Worm (Caenorhabditis elegans) whole organism, L2 larva: Measurements from ENCODE around the gene F41G3.20.
A peak's percentile ranks its signal among the peaks of the same experiment; 100 is the strongest.

Experiments used
- C34F6.9 ChIP-seq: fragments of 150-350 bp; optimal IDR thresholded peaks from 2 replicates; lab custom pipeline; 2014; ENCODE audit warnings: missing biosample characterization, missing genetic modification characterization
- F13H6.1 ChIP-seq: sonication (generic microtip); optimal IDR thresholded peaks from 2 replicates; lab custom pipeline; 2016; ENCODE audit warnings: missing genetic modification characterization, missing compliant biosample characterization
- R02D3.7 ChIP-seq: fragments of 150-350 bp; optimal IDR thresholded peaks from 2 replicates; lab custom pipeline; 2014; ENCODE audit warnings: missing biosample characterization, missing genetic modification characterization
- alr-1 ChIP-seq: fragments of 150-350 bp; optimal IDR thresholded peaks from 2 replicates; lab custom pipeline; 2014; ENCODE audit warnings: missing biosample characterization, missing genetic modification characterization
- ceh-16 ChIP-seq: fragments of 150-350 bp; optimal IDR thresholded peaks from 2 replicates; lab custom pipeline; 2014; ENCODE audit warnings: missing biosample characterization, missing genetic modification characterization
- ceh-82 ChIP-seq: fragments of 150-350 bp; optimal IDR thresholded peaks from 2 replicates; lab custom pipeline; 2014; ENCODE audit warnings: missing biosample characterization, missing genetic modification characterization
- egl-27 ChIP-seq: sonication (generic microtip); optimal IDR thresholded peaks from 3 replicates; lab custom pipeline; 2017; ENCODE audit warnings: missing biosample characterization, missing genetic modification reagents, missing genetic modification characterization
- elt-1 ChIP-seq: fragments of 150-350 bp; optimal IDR thresholded peaks from 2 replicates; lab custom pipeline; 2014; ENCODE audit warnings: missing biosample characterization, missing genetic modification characterization
- fos-1 ChIP-seq: fragments of 150-350 bp; optimal IDR thresholded peaks from 2 replicates; lab custom pipeline; 2014; ENCODE audit warnings: missing biosample characterization, missing genetic modification characterization
- lin-13 ChIP-seq: fragments of 150-350 bp; optimal IDR thresholded peaks from 2 replicates; lab custom pipeline; 2014; ENCODE audit warnings: missing biosample characterization, missing genetic modification reagents, missing genetic modification characterization
- lin-39 ChIP-seq: fragments of 150-350 bp; optimal IDR thresholded peaks from 2 replicates; lab custom pipeline; 2014; ENCODE audit warnings: missing biosample characterization, missing genetic modification reagents, missing genetic modification characterization
- lsy-2 ChIP-seq, 2 experiments: fragments of 150-350 bp in 1 of 2; sonication (generic microtip) in 1 of 2; optimal IDR thresholded peaks; 2 replicates each; lab custom pipeline; 2014 to 2017; ENCODE audit warnings: missing biosample characterization in 2 of 2, missing genetic modification characterization in 2 of 2
- mab-5 ChIP-seq: fragments of 150-350 bp; optimal IDR thresholded peaks from 2 replicates; lab custom pipeline; 2014; ENCODE audit warnings: missing biosample characterization, missing genetic modification characterization
- mbf-1 ChIP-seq: sonication (generic microtip); optimal IDR thresholded peaks from 2 replicates; lab custom pipeline; 2017; ENCODE audit warnings: missing biosample characterization, missing genetic modification characterization
- nhr-10 ChIP-seq: sonication (generic microtip); optimal IDR thresholded peaks from 2 replicates; lab custom pipeline; 2017; ENCODE audit warnings: missing biosample characterization, missing genetic modification characterization
- nhr-237 ChIP-seq: fragments of 150-350 bp; optimal IDR thresholded peaks from 2 replicates; lab custom pipeline; 2014; ENCODE audit warnings: missing biosample characterization, missing genetic modification characterization
- nhr-25 ChIP-seq: fragments of 150-350 bp; sonication (generic microtip); optimal IDR thresholded peaks from 3 replicates; lab custom pipeline; 2014; ENCODE audit warnings: missing biosample characterization, missing genetic modification characterization
- nhr-6 ChIP-seq: fragments of 150-350 bp; optimal IDR thresholded peaks from 2 replicates; lab custom pipeline; 2014; ENCODE audit warnings: missing biosample characterization, missing genetic modification characterization
- peb-1 ChIP-seq: fragments of 150-350 bp; optimal IDR thresholded peaks from 2 replicates; lab custom pipeline; 2014; ENCODE audit warnings: missing biosample characterization, missing genetic modification characterization
- sem-4 ChIP-seq: fragments of 150-350 bp; optimal IDR thresholded peaks from 2 replicates; lab custom pipeline; 2014; ENCODE audit warnings: missing biosample characterization, missing genetic modification reagents, missing genetic modification characterization
- skn-1 ChIP-seq: sonication (generic microtip); optimal IDR thresholded peaks from 2 replicates; lab custom pipeline; 2017; ENCODE audit warnings: missing biosample characterization, missing genetic modification characterization
- sma-3 ChIP-seq: sonication (generic microtip); optimal IDR thresholded peaks from 2 replicates; lab custom pipeline; 2016; ENCODE audit warnings: missing genetic modification reagents, missing genetic modification characterization, missing compliant biosample characterization
- sma-9 ChIP-seq, 2 experiments: fragments of 150-350 bp in 1 of 2; sonication (generic microtip) in 1 of 2; optimal IDR thresholded peaks; 2 replicates each; lab custom pipeline; 2014 to 2016; ENCODE audit warnings: missing genetic modification characterization in 2 of 2, mild to moderate bottlenecking in 1 of 2, missing biosample characterization in 1 of 2, missing compliant biosample characterization in 1 of 2, missing genetic modification reagents in 1 of 2, moderate library complexity in 1 of 2
- snpc-4 ChIP-seq: fragments of 150-350 bp; optimal IDR thresholded peaks from 2 replicates; lab custom pipeline; 2014; ENCODE audit warnings: missing biosample characterization, missing genetic modification characterization
- unc-39 ChIP-seq: fragments of 150-350 bp; optimal IDR thresholded peaks from 2 replicates; lab custom pipeline; 2014; ENCODE audit warnings: missing biosample characterization, missing genetic modification characterization
- ztf-1 ChIP-seq: fragments of 200-800 bp; sonication (Bioruptor generic); conservative IDR thresholded peaks from 2 replicates; pipeline ENCODE4 v1.3.6; 2022; ENCODE audit warnings: missing genetic modification characterization, missing compliant biosample characterization
- ztf-11 ChIP-seq: sonication (generic microtip); optimal IDR thresholded peaks from 2 replicates; lab custom pipeline; 2017; ENCODE audit warnings: missing biosample characterization, missing genetic modification characterization

The F41G3.20 gene

ce11 chrII:6770030-6770429, 19.2 kb upstream of the F41G3.20 start:
- no peak for TF ChIP-seq sma-3 (GFP tag; lab: Kevin White, UChicago)

DNA sequence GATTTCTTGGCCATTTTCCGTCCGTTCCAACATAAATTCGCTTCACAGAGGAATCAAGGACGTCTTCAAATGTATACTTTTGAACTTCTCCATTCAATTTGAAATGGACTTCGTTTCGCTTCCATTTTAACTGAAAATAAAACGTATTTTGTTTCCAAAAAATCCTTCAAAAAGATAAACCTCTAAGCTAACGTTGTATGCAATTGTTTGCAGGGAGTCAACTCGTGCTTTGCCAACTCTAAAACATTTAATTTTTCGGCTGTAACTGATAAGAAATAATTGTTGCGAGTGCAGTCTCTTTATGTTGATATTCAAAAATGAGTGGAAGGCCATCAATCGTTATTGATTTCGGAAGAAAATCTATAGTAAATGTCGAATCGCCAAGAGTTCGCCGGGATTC, 17.2 kb upstream of the F41G3.20 start, which contains the start of gene F41G3.18:
TSS of gene F41G3.18 (plus strand) at position 301 of the 400 bp plus-strand sequence.
- TF ChIP-seq sem-4 (tag; lab: Kevin White, UChicago), result no peak
- TF ChIP-seq mab-5, result no peak
- TF ChIP-seq fos-1, result peak; percentile 35

ce11 chrII:6764734-6765133, 13.9 kb upstream of the F41G3.20 start, which contains the start of gene nlp-50:
Gene nlp-50 (plus strand): TSS chrII:6765034.
- TF ChIP-seq peb-1 (tag; lab: Kevin White, UChicago) (no peak), C34F6.9 (tag; lab: Kevin White, UChicago) (no peak), F13H6.1 (tag; lab: Kevin White, UChicago) (no peak), nhr-237 (tag; lab: Kevin White, UChicago) (no peak), skn-1 (tag; lab: Kevin White, UChicago) (no peak), unc-39 (no peak), nhr-6 (tag; lab: Kevin White, UChicago) (no peak), fos-1 (no peak), ztf-1 (no peak), lsy-2 (tag; optimal IDR thresholded peaks at IDR 0.05; lab: Kevin White, UChicago) (no peak), elt-1 (tag; lab: Kevin White, UChicago) (no peak), nhr-25 (tag; lab: Kevin White, UChicago) (no peak), ceh-82 (tag; lab: Kevin White, UChicago) (no peak), sma-3 (GFP tag; lab: Kevin White, UChicago) (no peak)

DNA sequence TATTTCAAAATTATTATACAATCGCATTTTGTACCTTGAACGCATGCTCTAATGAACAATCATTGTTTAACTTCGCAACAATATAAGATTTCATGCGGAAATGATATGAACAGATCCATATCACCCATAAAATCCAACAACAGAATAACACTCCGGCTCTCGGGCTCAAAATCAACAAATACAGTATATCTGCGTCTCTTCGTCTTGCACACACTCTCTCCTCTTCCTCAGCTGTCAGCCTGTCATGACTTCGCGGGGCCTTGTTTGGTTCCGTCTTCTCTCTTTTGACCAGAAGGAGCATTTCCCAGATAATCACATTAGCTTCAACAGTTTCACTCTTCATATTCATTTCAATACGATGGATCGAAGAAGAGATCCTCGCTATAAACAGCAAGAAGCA, 5.4 kb upstream of the F41G3.20 start, which contains the start of gene F41G3.3:
TSS of gene F41G3.3 (plus strand) at position 301 of the 400 bp plus-strand sequence.
- TF ChIP-seq sma-9 (GFP tag; optimal IDR thresholded peaks at IDR 0.05; lab: Kevin White, UChicago) (no peak), sma-9 (tag; optimal IDR thresholded peaks at IDR 0.05; lab: Kevin White, UChicago) (no peak), R02D3.7 (tag; lab: Kevin White, UChicago) (no peak), egl-27 (tag; lab: Kevin White, UChicago) (no peak), alr-1 (tag; lab: Kevin White, UChicago) (no peak), ceh-82 (tag; lab: Kevin White, UChicago) (no peak), unc-39 (no peak), sem-4 (tag; lab: Kevin White, UChicago) (no peak), nhr-6 (tag; lab: Kevin White, UChicago) (no peak), elt-1 (tag; lab: Kevin White, UChicago) (no peak), mbf-1 (no peak), nhr-10 (no peak), lin-39 (tag; lab: Kevin White, UChicago) (no peak), ztf-11 (tag; lab: Kevin White, UChicago) (no peak), fos-1 (no peak), lin-13 (no peak), skn-1 (tag; lab: Kevin White, UChicago) (no peak), snpc-4 (tag; lab: Kevin White, UChicago) (no peak)

DNA sequence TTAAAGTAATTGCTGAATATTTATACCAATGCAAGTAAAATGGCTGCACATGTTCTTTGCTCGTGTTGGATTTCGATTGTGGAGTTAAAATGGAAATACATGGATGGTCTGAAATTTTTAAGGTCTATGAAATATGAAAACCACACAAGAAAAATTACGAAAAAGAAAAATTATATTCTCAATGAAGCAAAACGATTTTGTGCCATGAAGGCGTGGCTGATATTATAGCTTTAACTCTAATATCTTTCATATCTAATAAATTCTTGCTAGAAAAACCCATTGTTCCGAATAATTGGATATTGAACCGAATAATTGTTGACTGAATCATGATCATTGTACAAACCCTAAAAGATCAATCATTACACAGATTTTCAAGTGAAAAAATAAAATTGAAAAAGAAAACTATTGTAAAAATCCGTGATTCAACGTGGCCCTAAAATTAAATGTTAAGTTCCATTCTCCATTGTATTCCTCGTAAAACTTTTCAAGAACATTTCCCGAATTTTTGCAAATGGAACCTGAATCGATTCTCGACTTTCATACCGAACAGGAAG, 3.9 kb upstream of the F41G3.20 start, which contains the start of the genes srx-95 and fis-1:
TSS of gene srx-95 (minus strand) at position 101 of the 554 bp plus-strand sequence.
TSS of gene fis-1 (plus strand) at position 504 of the 554 bp plus-strand sequence.
- TF ChIP-seq C34F6.9 (tag; lab: Kevin White, UChicago), result no peak
- TF ChIP-seq, all 48 proteins: peak for 0

ce11 chrII:6752850-6753249, 2.0 kb upstream of the F41G3.20 start, which contains the start of gene F41G3.21:
Gene F41G3.21 (minus strand): TSS chrII:6752950.
- TF ChIP-seq snpc-4 (tag; lab: Kevin White, UChicago) (no peak), nhr-237 (tag; lab: Kevin White, UChicago) (no peak)

DNA sequence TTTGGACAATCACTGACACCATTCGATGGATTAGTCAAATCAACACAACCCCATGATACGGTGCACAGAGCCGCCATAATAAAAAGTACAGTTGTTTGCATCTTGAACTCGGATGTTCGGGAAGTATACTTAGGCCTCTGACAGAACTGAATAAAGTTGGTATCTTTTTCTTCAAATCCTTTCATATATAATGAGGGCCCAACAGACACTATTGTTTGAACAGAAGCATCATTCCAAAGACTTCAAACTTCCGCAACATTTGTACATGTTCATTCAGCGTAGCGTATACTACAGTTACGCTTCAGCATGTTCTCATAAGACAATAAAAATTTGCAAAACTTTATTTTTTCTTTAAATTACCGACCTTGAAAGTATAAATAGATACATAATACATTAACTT, 1.2 kb upstream of the F41G3.20 start, which contains the start of gene F41G3.19:
TSS of gene F41G3.19 (minus strand) at position 101 of the 400 bp plus-strand sequence.
- TF ChIP-seq ceh-16 (tag; lab: Kevin White, UChicago), result no peak
